Worm (Caenorhabditis elegans): ENCODE measurements around the gene srg-24.

Gene srg-24

ce11 chrII:3113289-3113688 is 12.8 kb upstream of the srg-24 start:
- TF ChIP-seq unc-120 (tag; optimal IDR thresholded peaks at IDR 0.05; ENCODE audit: poor library complexity, severe bottlenecking): no peak
- no peak for TF ChIP-seq nhr-2 (tag; optimal IDR thresholded peaks at IDR 0.05)
- TF ChIP-seq nhr-76 (tag; optimal IDR thresholded peaks at IDR 0.05): no peak
- no peak for TF ChIP-seq unc-62 (GFP tag; optimal IDR thresholded peaks at IDR 0.05)
- TF ChIP-seq zip-8 (tag; optimal IDR thresholded peaks at IDR 0.05): no peak

DNA sequence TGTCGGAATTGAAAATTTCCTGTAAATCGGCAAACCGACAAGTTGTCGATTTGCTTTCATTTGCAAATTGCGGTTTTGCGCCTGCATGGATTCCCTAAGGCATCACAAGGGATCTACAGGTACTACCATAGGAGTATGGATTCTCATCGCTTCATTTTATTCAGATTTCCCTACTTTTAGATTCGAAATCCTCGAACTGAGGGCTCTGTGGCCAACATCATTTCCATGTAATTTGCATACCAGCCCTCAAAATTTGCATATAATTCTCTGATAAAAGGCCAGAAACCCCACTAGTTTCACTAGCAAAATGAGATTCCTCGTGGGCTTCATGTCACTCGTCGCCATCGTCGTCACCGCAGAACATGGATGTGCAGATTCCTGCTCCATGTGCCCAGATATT is 11.9 kb upstream of the srg-24 start, which contains the start of gene Y25C1A.2:
TSS of gene Y25C1A.2 (plus strand) at position 301 of the 400 bp plus-strand sequence.
- TF ChIP-seq blmp-1 (tag; optimal IDR thresholded peaks at IDR 0.05) (no peak), sem-2 (GFP tag; optimal IDR thresholded peaks at IDR 0.05) (no peak), lsy-2 (tag; optimal IDR thresholded peaks at IDR 0.05) (no peak), cnd-1 (tag; optimal IDR thresholded peaks at IDR 0.05) (no peak), M03D4.4 (tag; optimal IDR thresholded peaks at IDR 0.05) (no peak)

DNA sequence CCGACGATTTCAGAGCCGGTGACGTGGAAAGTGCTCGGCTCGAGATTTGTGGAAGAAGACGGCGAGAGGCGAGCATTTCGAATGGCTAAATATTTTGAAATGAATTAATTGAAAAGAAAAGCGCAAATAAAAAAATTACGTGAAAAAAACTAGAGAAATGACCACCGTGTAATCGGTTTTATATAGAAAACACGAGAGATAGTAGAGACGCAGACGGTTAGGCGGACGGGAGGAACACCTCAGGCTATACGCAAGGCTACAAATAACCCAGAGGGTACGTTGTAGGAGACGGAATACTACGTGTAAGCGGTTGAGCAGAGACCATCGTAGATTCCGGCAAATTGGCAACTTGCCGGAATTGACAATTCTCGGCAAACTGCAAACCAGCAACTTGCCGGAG is 10.7 kb upstream of the srg-24 start, which contains the start of gene Y25C1A.13:
TSS of gene Y25C1A.13 (minus strand) at position 101 of the 400 bp plus-strand sequence.
- no peak for TF ChIP-seq ham-2 (GFP tag; optimal IDR thresholded peaks at IDR 0.05)
- TF ChIP-seq mep-1 (tag; optimal IDR thresholded peaks at IDR 0.05): no peak
- no peak for TF ChIP-seq nhr-2 (tag; optimal IDR thresholded peaks at IDR 0.05)
- TF ChIP-seq ceh-39 (tag; optimal IDR thresholded peaks at IDR 0.05): no peak

ce11 chrII:3110099-3110498 is 9.7 kb upstream of the srg-24 start:
- TF ChIP-seq nhr-12 (tag; optimal IDR thresholded peaks at IDR 0.05): no peak
- TF ChIP-seq ztf-11 (tag; optimal IDR thresholded peaks at IDR 0.05): no peak

ce11 chrII:3109533-3109932 is 9.1 kb upstream of the srg-24 start:
- TF ChIP-seq M03D4.4 (tag; optimal IDR thresholded peaks at IDR 0.05) (no peak), lin-13 (tag; optimal IDR thresholded peaks at IDR 0.05) (no peak), ztf-11 (tag; optimal IDR thresholded peaks at IDR 0.05) (no peak), pha-4 (tag; optimal IDR thresholded peaks at IDR 0.05) (no peak), lin-32 (GFP tag; optimal IDR thresholded peaks at IDR 0.05) (no peak), unc-62 (GFP tag; optimal IDR thresholded peaks at IDR 0.05) (no peak), nhr-2 (tag; optimal IDR thresholded peaks at IDR 0.05) (no peak), tbx-8 (GFP tag; optimal IDR thresholded peaks at IDR 0.05) (no peak), lsy-2 (tag; optimal IDR thresholded peaks at IDR 0.05) (no peak), nhr-12 (tag; optimal IDR thresholded peaks at IDR 0.05) (no peak)

DNA sequence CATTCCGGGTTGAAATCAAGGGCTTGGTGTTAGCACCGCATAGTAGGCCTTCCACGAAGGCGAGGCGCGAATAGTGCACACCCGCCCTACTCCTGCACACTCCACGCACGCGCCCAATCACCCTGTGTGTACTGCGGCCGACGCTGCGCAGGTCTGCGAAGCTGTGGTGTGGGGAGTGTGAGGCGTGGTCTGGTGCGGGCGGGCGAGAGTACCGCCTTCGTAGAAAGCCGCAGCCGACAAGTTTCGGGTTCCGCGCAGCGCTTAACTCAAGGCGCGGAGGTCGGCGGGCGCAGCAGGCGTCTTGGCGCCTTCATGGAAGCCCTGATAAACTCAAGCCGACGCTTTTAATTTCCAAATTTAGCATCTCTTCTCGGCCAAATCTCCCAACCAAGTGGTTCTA is 7.7 kb upstream of the srg-24 start:
- peak; percentile 43 for TF ChIP-seq ceh-83 (GFP tag; optimal IDR thresholded peaks at IDR 0.05)
- no peak for TF ChIP-seq hlh-1 (tag; optimal IDR thresholded peaks at IDR 0.05)

DNA sequence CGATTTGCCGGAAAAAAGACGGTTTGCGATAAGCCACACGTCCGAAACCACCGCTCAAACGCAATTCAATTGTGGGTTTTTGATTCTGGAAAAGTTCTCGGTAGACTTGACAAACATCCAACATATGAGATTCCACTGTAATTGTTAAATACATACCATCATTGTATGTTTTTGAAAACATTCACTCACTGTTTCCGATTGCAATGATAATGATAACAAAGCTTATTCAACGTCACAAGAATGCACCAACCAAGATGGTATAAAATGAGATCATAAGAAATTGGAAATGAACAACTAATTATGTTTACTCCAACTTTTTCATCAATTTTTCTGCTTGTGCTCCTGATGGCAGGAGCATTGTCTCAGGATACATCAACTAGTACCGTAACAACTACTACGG is 5.3 kb upstream of the srg-24 start, which contains the start of gene clec-122:
TSS of gene clec-122 (plus strand) at position 301 of the 400 bp plus-strand sequence.
- TF ChIP-seq unc-39 (tag; optimal IDR thresholded peaks at IDR 0.05) (no peak), elt-1 (tag; optimal IDR thresholded peaks at IDR 0.05; ENCODE audit: borderline replicate concordance, insufficient read depth) (no peak), ceh-83 (GFP tag; optimal IDR thresholded peaks at IDR 0.05) (no peak), mab-5 (tag; optimal IDR thresholded peaks at IDR 0.05) (no peak), nhr-12 (tag; optimal IDR thresholded peaks at IDR 0.05) (no peak), lin-13 (tag; optimal IDR thresholded peaks at IDR 0.05) (no peak), M03D4.4 (tag; optimal IDR thresholded peaks at IDR 0.05) (no peak), elt-3 (tag; optimal IDR thresholded peaks at IDR 0.05) (no peak), sem-2 (GFP tag; optimal IDR thresholded peaks at IDR 0.05) (no peak), ceh-43 (GFP tag; optimal IDR thresholded peaks at IDR 0.05) (no peak), ztf-11 (tag; optimal IDR thresholded peaks at IDR 0.05) (no peak), bed-3 (GFP tag; optimal IDR thresholded peaks at IDR 0.05) (no peak), lsy-2 (tag; optimal IDR thresholded peaks at IDR 0.05) (no peak), flh-1 (GFP tag; optimal IDR thresholded peaks at IDR 0.05) (no peak), ham-2 (GFP tag; optimal IDR thresholded peaks at IDR 0.05) (no peak), hlh-1 (tag; optimal IDR thresholded peaks at IDR 0.05) (no peak), drap-1 (GFP tag; optimal IDR thresholded peaks at IDR 0.05) (no peak), unc-62 (GFP tag; optimal IDR thresholded peaks at IDR 0.05) (no peak)
